Worm (Caenorhabditis elegans) whole organism, mixed stage, embryonic: Measurements from ENCODE around the gene ubxn-6.
A peak's percentile ranks its signal among the peaks of the same experiment; 100 is the strongest.

Source experiments
- bed-3 ChIP-seq: fragments of 200-800 bp; sonication (Bioruptor generic); optimal IDR thresholded peaks from 3 replicates; lab custom pipeline; 2018; ENCODE audit warnings: mild to moderate bottlenecking, missing genetic modification characterization, moderate library complexity, missing compliant biosample characterization
- ceh-39 ChIP-seq: fragments of 150-350 bp; optimal IDR thresholded peaks from 2 replicates; lab custom pipeline; 2014; ENCODE audit warnings: missing biosample characterization, missing genetic modification characterization
- cnd-1 ChIP-seq: fragments of 200-800 bp; sonication (Bioruptor generic); optimal IDR thresholded peaks from 2 replicates; lab custom pipeline; 2018; ENCODE audit warnings: mild to moderate bottlenecking, missing genetic modification characterization, missing compliant biosample characterization
- lsy-2 ChIP-seq: fragments of 150-350 bp; optimal IDR thresholded peaks from 2 replicates; lab custom pipeline; 2014; ENCODE audit warnings: missing biosample characterization, missing genetic modification characterization
- mab-5 ChIP-seq: fragments of 150-350 bp; optimal IDR thresholded peaks from 2 replicates; lab custom pipeline; 2014; ENCODE audit warnings: missing biosample characterization, missing genetic modification characterization
- nhr-237 ChIP-seq: fragments of 150-350 bp; optimal IDR thresholded peaks from 2 replicates; lab custom pipeline; 2014; ENCODE audit warnings: missing biosample characterization, missing genetic modification characterization
- sem-2 ChIP-seq: fragments of 200-800 bp; sonication (Bioruptor generic); optimal IDR thresholded peaks from 2 replicates; lab custom pipeline; 2018; ENCODE audit warnings: mild to moderate bottlenecking, missing genetic modification characterization, missing compliant biosample characterization
- snpc-4 ChIP-seq: fragments of 150-350 bp; optimal IDR thresholded peaks from 2 replicates; lab custom pipeline; 2014; ENCODE audit warnings: missing biosample characterization, missing genetic modification characterization
- sptf-1 ChIP-seq: sonication (generic microtip); optimal IDR thresholded peaks from 2 replicates; lab custom pipeline; 2017; ENCODE audit warnings: mild to moderate bottlenecking, missing genetic modification characterization, moderate library complexity, missing compliant biosample characterization
- tbx-8 ChIP-seq: fragments of 200-800 bp; sonication (Bioruptor generic); optimal IDR thresholded peaks from 2 replicates; lab custom pipeline; 2018; ENCODE audit warnings: mild to moderate bottlenecking, missing genetic modification characterization, moderate library complexity, missing compliant biosample characterization

ubxn-6 gene

ce11 chrIV:4760378-4761084, 48.8 kb downstream of the ubxn-6 start, which contains the start of the genes memi-1 and cyp-31A3:
Gene memi-1 (minus strand): TSS chrIV:4760428.
Gene cyp-31A3 (plus strand): TSS chrIV:4761049.
- TF ChIP-seq cnd-1 (tag; lab: Kevin White, UChicago) = no peak
- TF ChIP-seq sem-2 = no peak
- TF ChIP-seq nhr-237 (tag; lab: Kevin White, UChicago) = no peak
- no peak for TF ChIP-seq tbx-8 (GFP tag; lab: Kevin White, UChicago)
- TF ChIP-seq ceh-39 (tag; lab: Kevin White, UChicago) = no peak
- TF ChIP-seq bed-3 = no peak
- TF ChIP-seq, all 35 proteins: peak for 0

ce11 chrIV:4758659-4759058, 50.6 kb downstream of the ubxn-6 start, which contains the start of gene Y17G9B.8:
Gene Y17G9B.8 (minus strand): TSS chrIV:4758840.
- TF ChIP-seq mab-5 (tag; lab: Kevin White, UChicago) = no peak
- peak; percentile 9 for TF ChIP-seq sptf-1 (tag; lab: Kevin White, UChicago)
- TF ChIP-seq lsy-2 (tag; lab: Kevin White, UChicago) = no peak
- no peak for TF ChIP-seq snpc-4
- TF ChIP-seq ceh-39 (tag; lab: Kevin White, UChicago) = no peak
